Fruit fly (Drosophila melanogaster) whole organism, embryonic: Measurements from ENCODE around the gene CG43139.
A peak's percentile ranks its signal among the peaks of the same experiment; 100 is the strongest.

Source experiments
- B-H1 ChIP-seq: fragments of 200-800 bp; sonication (Bioruptor generic); IDR thresholded peaks from 3 replicates; pipeline ENCODE4 v1.3.6; 2022; ENCODE audit warnings: missing biosample characterization, missing genetic modification characterization
- CG10147 ChIP-seq: fragments of 200-800 bp; sonication (Bioruptor generic); optimal IDR thresholded peaks from 2 replicates; lab custom pipeline; 2019; ENCODE audit warnings: missing biosample characterization, mild to moderate bottlenecking, missing genetic modification characterization, moderate library complexity
- CG12219 ChIP-seq: fragments of 200-800 bp; sonication (Bioruptor generic); optimal IDR thresholded peaks from 3 replicates; lab custom pipeline; 2018; ENCODE audit warnings: missing biosample characterization, mild to moderate bottlenecking, missing genetic modification characterization
- CG12744 ChIP-seq: fragments of 200-800 bp; sonication (Bioruptor generic); optimal IDR thresholded peaks from 2 replicates; lab custom pipeline; 2016; ENCODE audit warnings: missing biosample characterization, missing genetic modification characterization
- CG13287 ChIP-seq: fragments of 200-800 bp; sonication (Bioruptor generic); IDR thresholded peaks from 2 replicates; pipeline ENCODE4 v1.3.6; 2022; ENCODE audit warnings: missing biosample characterization, missing genetic modification characterization; ENCODE audit not compliant: partially characterized antibody
- CG14014 ChIP-seq: fragments of 200-800 bp; sonication (Bioruptor generic); IDR thresholded peaks from 2 replicates; pipeline ENCODE4 v1.3.6; 2022; ENCODE audit warnings: missing biosample characterization, missing genetic modification characterization
- CG14710 ChIP-seq: fragments of 200-800 bp; sonication (Bioruptor generic); optimal IDR thresholded peaks from 3 replicates; lab custom pipeline; 2019; ENCODE audit warnings: missing biosample characterization, mild to moderate bottlenecking, missing genetic modification characterization, moderate library complexity
- CG15269 ChIP-seq: fragments of 200-800 bp; sonication (Bioruptor generic); optimal IDR thresholded peaks from 2 replicates; lab custom pipeline; 2018; ENCODE audit warnings: missing biosample characterization, mild to moderate bottlenecking, missing genetic modification characterization, moderate library complexity
- CG15601 ChIP-seq: fragments of 200-800 bp; sonication (Bioruptor generic); optimal IDR thresholded peaks from 3 replicates; lab custom pipeline; 2019; ENCODE audit warnings: missing biosample characterization, mild to moderate bottlenecking, missing genetic modification characterization, moderate library complexity
- CG15696 ChIP-seq: fragments of 200-800 bp; sonication (Bioruptor generic); optimal IDR thresholded peaks from 2 replicates; lab custom pipeline; 2019; ENCODE audit warnings: missing biosample characterization, mild to moderate bottlenecking, missing genetic modification characterization, moderate library complexity
- CG2889 ChIP-seq: fragments of 200-800 bp; sonication (Bioruptor generic); IDR thresholded peaks from 3 replicates; pipeline ENCODE4 v1.3.6; 2022; ENCODE audit warnings: missing biosample characterization, missing genetic modification characterization
- CG3065 ChIP-seq: fragments of 200-800 bp; sonication (Bioruptor generic); optimal IDR thresholded peaks from 2 replicates; lab custom pipeline; 2016; ENCODE audit warnings: missing biosample characterization, missing genetic modification characterization
- CG31388 ChIP-seq: fragments of 200-800 bp; sonication (Bioruptor generic); optimal IDR thresholded peaks from 2 replicates; lab custom pipeline; 2016; ENCODE audit warnings: missing biosample characterization, missing genetic modification characterization
- CG31441 ChIP-seq: fragments of 200-800 bp; sonication (Bioruptor generic); IDR thresholded peaks from 2 replicates; pipeline ENCODE4 v1.3.6; 2022; ENCODE audit warnings: missing biosample characterization, missing genetic modification characterization
- CG33213 ChIP-seq: fragments of 200-800 bp; sonication (Bioruptor generic); optimal IDR thresholded peaks from 3 replicates; lab custom pipeline; 2016; ENCODE audit warnings: missing biosample characterization, missing genetic modification characterization
- CG4282 ChIP-seq: fragments of 200-800 bp; sonication (Bioruptor generic); optimal IDR thresholded peaks from 2 replicates; lab custom pipeline; 2016; ENCODE audit warnings: missing biosample characterization, missing genetic modification characterization
- CG6791 ChIP-seq: fragments of 200-800 bp; sonication (Bioruptor generic); IDR thresholded peaks from 3 replicates; pipeline ENCODE4 v1.3.6; 2022; ENCODE audit warnings: missing biosample characterization, missing genetic modification characterization; ENCODE audit not compliant: partially characterized antibody
- CG8944 ChIP-seq: fragments of 200-800 bp; sonication (Bioruptor generic); optimal IDR thresholded peaks from 3 replicates; lab custom pipeline; 2016; ENCODE audit warnings: missing biosample characterization, missing genetic modification characterization
- CG9797 ChIP-seq: fragments of 200-800 bp; sonication (Bioruptor generic); optimal IDR thresholded peaks from 3 replicates; lab custom pipeline; 2018; ENCODE audit warnings: missing biosample characterization, mild to moderate bottlenecking, missing genetic modification characterization
- CG9932 ChIP-seq: fragments of 200-800 bp; sonication (Bioruptor generic); IDR thresholded peaks from 2 replicates; pipeline ENCODE4 v1.3.6; 2022; ENCODE audit warnings: missing biosample characterization, missing genetic modification characterization
- CoRest ChIP-seq: fragments of 200-800 bp; sonication (Bioruptor generic); optimal IDR thresholded peaks from 3 replicates; lab custom pipeline; 2018; ENCODE audit warnings: missing biosample characterization, mild to moderate bottlenecking, missing genetic modification characterization, moderate library complexity
- Hmr ChIP-seq: fragments of 200-800 bp; sonication (Bioruptor generic); optimal IDR thresholded peaks from 3 replicates; lab custom pipeline; 2017; ENCODE audit warnings: mild to moderate bottlenecking, missing biosample characterization, missing genetic modification reagents, missing genetic modification characterization
- Side ChIP-seq: fragments of 200-800 bp; sonication (Bioruptor generic); optimal IDR thresholded peaks from 2 replicates; lab custom pipeline; 2016; ENCODE audit warnings: missing biosample characterization, missing genetic modification characterization
- ato ChIP-seq: fragments of 200-800 bp; sonication (Bioruptor generic); IDR thresholded peaks from 2 replicates; pipeline ENCODE4 v1.3.6; 2022; ENCODE audit warnings: missing biosample characterization, missing genetic modification characterization; ENCODE audit not compliant: partially characterized antibody
- az2 ChIP-seq: fragments of 200-800 bp; sonication (Bioruptor generic); optimal IDR thresholded peaks from 3 replicates; lab custom pipeline; 2016; ENCODE audit warnings: missing biosample characterization, missing genetic modification characterization
- bbx ChIP-seq: fragments of 200-800 bp; sonication (Bioruptor generic); IDR thresholded peaks from 2 replicates; pipeline ENCODE4 v1.3.6; 2022; ENCODE audit warnings: missing biosample characterization, missing genetic modification characterization; ENCODE audit not compliant: partially characterized antibody
- bigmax ChIP-seq: fragments of 200-800 bp; sonication (Bioruptor generic); optimal IDR thresholded peaks from 2 replicates; lab custom pipeline; 2018; ENCODE audit warnings: missing biosample characterization, mild to moderate bottlenecking, missing genetic modification characterization
- btn ChIP-seq: fragments of 200-800 bp; sonication (Bioruptor generic); optimal IDR thresholded peaks from 2 replicates; lab custom pipeline; 2016; ENCODE audit warnings: missing biosample characterization, missing genetic modification characterization
- cg ChIP-seq: fragments of 200-800 bp; sonication (Bioruptor generic); optimal IDR thresholded peaks from 3 replicates; lab custom pipeline; 2019; ENCODE audit warnings: missing biosample characterization, mild to moderate bottlenecking, missing genetic modification characterization, moderate library complexity
- crp ChIP-seq, 2 experiments: fragments of 200-800 bp; sonication (Bioruptor generic); optimal IDR thresholded peaks; 2 replicates in 1 of 2; 3 replicates in 1 of 2; lab custom pipeline; 2017; ENCODE audit warnings: missing biosample characterization in 2 of 2, missing genetic modification characterization in 2 of 2, mild to moderate bottlenecking in 1 of 2, moderate library complexity in 1 of 2
- dmrt99B ChIP-seq: fragments of 200-800 bp; sonication (Bioruptor generic); optimal IDR thresholded peaks from 2 replicates; lab custom pipeline; 2018; ENCODE audit warnings: missing biosample characterization, mild to moderate bottlenecking, missing genetic modification characterization, moderate library complexity
- dpn ChIP-seq, 2 experiments: fragments of 200-800 bp; sonication (Bioruptor generic); optimal IDR thresholded peaks; 3 replicates each; lab custom pipeline; 2016; ENCODE audit warnings: missing biosample characterization in 2 of 2, missing genetic modification characterization in 2 of 2
- emc ChIP-seq: fragments of 200-800 bp; sonication (Bioruptor generic); optimal IDR thresholded peaks from 2 replicates; lab custom pipeline; 2016; ENCODE audit warnings: missing biosample characterization, missing genetic modification characterization
- ftz-f1 ChIP-seq: fragments of 200-800 bp; sonication (Bioruptor generic); optimal IDR thresholded peaks from 2 replicates; lab custom pipeline; 2016; ENCODE audit warnings: missing biosample characterization, missing genetic modification characterization
- hkb ChIP-seq, 2 experiments: fragments of 200-800 bp in 1 of 2; fragments of >200 bp in 1 of 2; sonication (Bioruptor generic) in 1 of 2; IDR thresholded peaks in 1 of 2; optimal IDR thresholded peaks in 1 of 2; 2 replicates each; pipeline versions ENCODE4 v1.3.6 to Lab custom; 2017 to 2022; ENCODE audit warnings: missing biosample characterization in 1 of 2, missing genetic modification characterization in 1 of 2
- knrl ChIP-seq: fragments of 200-800 bp; sonication (Bioruptor generic); IDR thresholded peaks from 3 replicates; pipeline ENCODE4 v1.3.6; 2022; ENCODE audit warnings: missing biosample characterization, missing genetic modification characterization; ENCODE audit not compliant: partially characterized antibody
- lilli ChIP-seq: fragments of 200-800 bp; sonication (Bioruptor generic); optimal IDR thresholded peaks from 3 replicates; lab custom pipeline; 2016; ENCODE audit warnings: missing biosample characterization, missing genetic modification characterization
- mld ChIP-seq: fragments of 200-800 bp; sonication (Bioruptor generic); IDR thresholded peaks from 3 replicates; pipeline ENCODE4 v1.3.6; 2022; ENCODE audit warnings: missing biosample characterization, missing genetic modification characterization; ENCODE audit not compliant: partially characterized antibody
- nmo ChIP-seq: fragments of 200-800 bp; sonication (Bioruptor generic); optimal IDR thresholded peaks from 2 replicates; lab custom pipeline; 2018; ENCODE audit warnings: missing biosample characterization, mild to moderate bottlenecking, missing genetic modification characterization, moderate library complexity
- pnt ChIP-seq: fragments of 200-800 bp; sonication (Bioruptor generic); optimal IDR thresholded peaks from 3 replicates; lab custom pipeline; 2016; ENCODE audit warnings: missing biosample characterization, missing genetic modification characterization
- row ChIP-seq: fragments of 200-800 bp; sonication (Bioruptor generic); IDR thresholded peaks from 3 replicates; pipeline ENCODE4 v1.3.6; 2022; ENCODE audit warnings: missing biosample characterization, missing genetic modification characterization
- run ChIP-seq: fragments of 200-800 bp; sonication (Bioruptor generic); optimal IDR thresholded peaks from 3 replicates; lab custom pipeline; 2018; ENCODE audit warnings: missing biosample characterization, mild to moderate bottlenecking, missing genetic modification characterization
- sim ChIP-seq: fragments of 200-800 bp; sonication (Bioruptor generic); IDR thresholded peaks from 2 replicates; pipeline ENCODE4 v1.3.6; 2022; ENCODE audit warnings: missing biosample characterization, missing genetic modification characterization
- sug ChIP-seq: fragments of 200-800 bp; optimal IDR thresholded peaks from 2 replicates; lab custom pipeline; 2019; ENCODE audit warnings: missing biosample characterization, mild to moderate bottlenecking, missing genetic modification characterization, moderate library complexity
- tap ChIP-seq: fragments of 200-800 bp; optimal IDR thresholded peaks from 3 replicates; lab custom pipeline; 2019; ENCODE audit warnings: missing biosample characterization, mild to moderate bottlenecking, missing genetic modification characterization, moderate library complexity
- trh ChIP-seq: fragments of 200-800 bp; sonication (Bioruptor generic); optimal IDR thresholded peaks from 2 replicates; lab custom pipeline; 2016; ENCODE audit warnings: missing biosample characterization, missing genetic modification characterization
- unc-4 ChIP-seq: fragments of 200-800 bp; sonication (Bioruptor generic); IDR thresholded peaks from 2 replicates; pipeline ENCODE4 v1.3.6; 2022; ENCODE audit warnings: missing biosample characterization, missing genetic modification characterization; ENCODE audit not compliant: partially characterized antibody
- vnd ChIP-seq: fragments of 200-800 bp; sonication (Bioruptor generic); IDR thresholded peaks from 3 replicates; pipeline ENCODE4 v1.3.6; 2022; ENCODE audit warnings: missing biosample characterization, missing genetic modification characterization; ENCODE audit not compliant: partially characterized antibody
- wor ChIP-seq: fragments of 200-800 bp; sonication (Bioruptor generic); IDR thresholded peaks from 2 replicates; pipeline ENCODE4 v1.3.6; 2022; ENCODE audit warnings: missing biosample characterization, missing genetic modification characterization

CG43139 gene

dm6 chr3R:27547378-27547949 lies 45.6 kb upstream of the CG43139 start (continued):
- TF ChIP-seq CG15601 (no peak), CG14710 (tag; lab: Kevin White, UChicago) (no peak), CG14014 (GFP tag; lab: Robert Waterston, UW) (no peak), btn (GFP tag; lab: Kevin White, UChicago) (no peak), mld (GFP tag; lab: Robert Waterston, UW) (no peak), CG12219 (GFP tag; lab: Kevin White, UChicago) (no peak), ftz-f1 (GFP tag; lab: Kevin White, UChicago) (no peak), dpn (GFP tag; optimal IDR thresholded peaks at IDR 0.05; lab: Kevin White, UChicago) (no peak), pnt (GFP tag; lab: Kevin White, UChicago) (no peak), knrl (GFP tag; lab: Robert Waterston, UW) (peak; percentile 76), nmo (GFP tag; lab: Kevin White, UChicago) (no peak), CG31388 (GFP tag; lab: Kevin White, UChicago) (no peak), dmrt99B (tag; lab: Kevin White, UChicago) (no peak), CG8944 (no peak), bigmax (GFP tag; lab: Kevin White, UChicago) (no peak), CG15696 (no peak), tap (tag; lab: Kevin White, UChicago) (no peak), crp (GFP tag; optimal IDR thresholded peaks at IDR 0.05; lab: Kevin White, UChicago) (no peak), sim (no peak), emc (GFP tag; lab: Kevin White, UChicago) (no peak), Hmr (GFP tag; lab: Kevin White, UChicago) (no peak), lilli (GFP tag; lab: Kevin White, UChicago) (no peak), CG10147 (GFP tag; lab: Kevin White, UChicago) (no peak), vnd (peak; percentile 51; the same call in 1 of the 3 replicates), B-H1 (GFP tag; lab: Robert Waterston, UW) (no peak), ato (GFP tag; lab: Robert Waterston, UW) (no peak), CG4282 (GFP tag; lab: Kevin White, UChicago) (no peak), CG12744 (GFP tag; lab: Kevin White, UChicago) (no peak), CG6791 (GFP tag; lab: Robert Waterston, UW) (peak; percentile 52; the same call in 1 of the 3 replicates), Side (GFP tag; lab: Kevin White, UChicago) (no peak), CG31441 (GFP tag; lab: Robert Waterston, UW) (no peak), unc-4 (GFP tag; lab: Robert Waterston, UW) (no peak), CG15269 (no peak), CG9932 (GFP tag; lab: Robert Waterston, UW) (peak; percentile 23; the same call in 1 of the 2 replicates), row (no peak), trh (GFP tag; lab: Kevin White, UChicago) (no peak), sug (tag; lab: Kevin White, UChicago) (no peak), CG3065 (GFP tag; lab: Kevin White, UChicago) (no peak), hkb (optimal IDR thresholded peaks at IDR 0.05; lab: Kevin White, UChicago) (no peak), hkb (GFP tag; IDR thresholded peaks at IDR 0.05; lab: Robert Waterston, UW) (no peak), az2 (GFP tag; lab: Kevin White, UChicago) (no peak), CoRest (tag; lab: Kevin White, UChicago) (no peak), bbx (GFP tag; lab: Robert Waterston, UW) (peak; percentile 44; the same call in 1 of the 2 replicates), CG13287 (GFP tag; lab: Robert Waterston, UW) (peak; percentile 44; the same call in 1 of the 2 replicates), CG33213 (no peak), cg (GFP tag; lab: Kevin White, UChicago) (no peak), wor (GFP tag; lab: Robert Waterston, UW) (no peak), CG9797 (GFP tag; lab: Kevin White, UChicago) (no peak), run (no peak), CG2889 (GFP tag; lab: Robert Waterston, UW) (no peak)
